Fruit fly (Drosophila melanogaster) whole organism, wandering third instar larva: ENCODE measurements around the gene GstT3.

Experiments used
- Abd-B ChIP-seq: fragments of >200 bp; optimal IDR thresholded peaks from 2 replicates; lab custom pipeline; 2017; ENCODE audit warnings: missing biosample characterization, missing genetic modification characterization
- CG32264 ChIP-seq: fragments of 200-800 bp; sonication (Bioruptor generic); optimal IDR thresholded peaks from 2 replicates; lab custom pipeline; 2016; ENCODE audit warnings: missing biosample characterization, missing genetic modification characterization
- CrebA ChIP-seq: fragments of 200-800 bp; sonication (Bioruptor generic); optimal IDR thresholded peaks from 2 replicates; lab custom pipeline; 2016; ENCODE audit warnings: missing biosample characterization, mild to moderate bottlenecking, missing genetic modification characterization, borderline replicate concordance
- Dfd ChIP-seq: fragments of >200 bp; optimal IDR thresholded peaks from 2 replicates; lab custom pipeline; 2017; ENCODE audit warnings: missing biosample characterization, missing genetic modification characterization
- Dif ChIP-seq: fragments of 200-275, 200-300 bp; sonication (Bioruptor generic); optimal IDR thresholded peaks from 2 replicates; lab custom pipeline; 2018; ENCODE audit warnings: missing biosample characterization, missing genetic modification characterization; ENCODE audit not compliant: partially characterized antibody
- GATAd ChIP-seq: sonication (Bioruptor generic); optimal IDR thresholded peaks from 2 replicates; lab custom pipeline; 2016; ENCODE audit warnings: missing biosample characterization, missing genetic modification characterization
- HLH106 ChIP-seq: fragments of 200-800 bp; optimal IDR thresholded peaks from 3 replicates; lab custom pipeline; 2019; ENCODE audit warnings: missing biosample characterization, mild to moderate bottlenecking, missing genetic modification characterization, moderate library complexity
- Hnf4 ChIP-seq: fragments of 200-800 bp; sonication (Bioruptor generic); optimal IDR thresholded peaks from 2 replicates; lab custom pipeline; 2016; ENCODE audit warnings: missing biosample characterization, mild to moderate bottlenecking, missing genetic modification characterization
- Hr78 ChIP-seq: fragments of >200 bp; optimal IDR thresholded peaks from 2 replicates; lab custom pipeline; 2017; ENCODE audit warnings: missing biosample characterization, missing genetic modification characterization
- Hr83 ChIP-seq: fragments of 200-300 bp; sonication (Bioruptor generic); optimal IDR thresholded peaks from 2 replicates; lab custom pipeline; 2016; ENCODE audit warnings: missing biosample characterization, mild to moderate bottlenecking, missing genetic modification characterization, moderate library complexity; ENCODE audit not compliant: poor library complexity, severe bottlenecking
- Jra ChIP-seq: sonication (Bioruptor generic); optimal IDR thresholded peaks from 2 replicates; lab custom pipeline; 2016; ENCODE audit warnings: missing biosample characterization, missing genetic modification characterization
- Mio ChIP-seq: sonication (Bioruptor generic); optimal IDR thresholded peaks from 2 replicates; lab custom pipeline; 2016; ENCODE audit warnings: missing biosample characterization, missing genetic modification characterization
- Myc ChIP-seq: fragments of >200 bp; optimal IDR thresholded peaks from 2 replicates; lab custom pipeline; 2017
- N ChIP-seq: fragments of >200 bp; optimal IDR thresholded peaks from 2 replicates; lab custom pipeline; 2018; ENCODE audit warnings: missing biosample characterization, missing external identifiers, missing genetic modification characterization
- OdsH ChIP-seq: fragments of 200-800 bp; sonication (Bioruptor generic); optimal IDR thresholded peaks from 2 replicates; lab custom pipeline; 2016; ENCODE audit warnings: missing biosample characterization, mild to moderate bottlenecking, missing genetic modification characterization
- Rel ChIP-seq, 2 experiments: fragments of 200-800 bp; sonication (Bioruptor generic) in 1 of 2; optimal IDR thresholded peaks; 2 replicates in 1 of 2; 3 replicates in 1 of 2; lab custom pipeline; 2016 to 2019; ENCODE audit warnings: mild to moderate bottlenecking in 2 of 2, missing biosample characterization in 2 of 2, missing genetic modification characterization in 2 of 2, moderate library complexity in 1 of 2
- Vsx2 ChIP-seq: fragments of 200-300, 225-300 bp; sonication (Bioruptor generic); optimal IDR thresholded peaks from 2 replicates; lab custom pipeline; 2018; ENCODE audit warnings: missing biosample characterization, missing genetic modification characterization; ENCODE audit not compliant: partially characterized antibody
- br ChIP-seq: fragments of 200-800 bp; sonication (Bioruptor generic); optimal IDR thresholded peaks from 2 replicates; lab custom pipeline; 2016; ENCODE audit warnings: missing biosample characterization, missing genetic modification characterization
- brk ChIP-seq: fragments of 200-800 bp; sonication (Bioruptor generic); optimal IDR thresholded peaks from 2 replicates; lab custom pipeline; 2016; ENCODE audit warnings: missing biosample characterization, mild to moderate bottlenecking, missing genetic modification characterization
- dl ChIP-seq, 2 experiments: fragments of 175-275, 200-275 bp in 1 of 2; fragments of 200-275 bp in 1 of 2; sonication (Bioruptor generic); optimal IDR thresholded peaks; lab custom pipeline; 2018; ENCODE audit warnings: mild to moderate bottlenecking in 2 of 2, missing biosample characterization in 2 of 2, missing genetic modification characterization in 2 of 2, moderate library complexity in 2 of 2; ENCODE audit not compliant: partially characterized antibody in 2 of 2, insufficient read depth in 1 of 2
- dmrt93B ChIP-seq: fragments of 200-800 bp; sonication (Bioruptor generic); optimal IDR thresholded peaks from 2 replicates; lab custom pipeline; 2018; ENCODE audit warnings: missing biosample characterization, mild to moderate bottlenecking, missing genetic modification characterization
- dsf ChIP-seq: sonication (Bioruptor generic); optimal IDR thresholded peaks from 2 replicates; lab custom pipeline; 2016; ENCODE audit warnings: missing biosample characterization, missing genetic modification characterization, borderline replicate concordance
- ey ChIP-seq: fragments of 200-800 bp; sonication (Bioruptor generic); optimal IDR thresholded peaks from 2 replicates; lab custom pipeline; 2016; ENCODE audit warnings: missing biosample characterization, missing genetic modification characterization
- foxo ChIP-seq, 2 experiments: fragments of 200-800 bp; sonication (Bioruptor generic); optimal IDR thresholded peaks; 2 replicates in 1 of 2; 3 replicates in 1 of 2; lab custom pipeline; 2016 to 2017; ENCODE audit warnings: missing biosample characterization in 2 of 2, missing genetic modification characterization in 2 of 2
- fru ChIP-seq: fragments of 200-800 bp; sonication (Bioruptor generic); optimal IDR thresholded peaks from 3 replicates; lab custom pipeline; 2016; ENCODE audit warnings: missing biosample characterization, mild to moderate bottlenecking, missing genetic modification characterization
- h ChIP-seq: fragments of 200-800 bp; sonication (Bioruptor generic); optimal IDR thresholded peaks from 3 replicates; lab custom pipeline; 2016; ENCODE audit warnings: missing biosample characterization, mild to moderate bottlenecking, missing genetic modification characterization
- jim ChIP-seq: fragments of 175-275, 200-325 bp; sonication (Bioruptor generic); optimal IDR thresholded peaks from 2 replicates; lab custom pipeline; 2016; ENCODE audit warnings: missing biosample characterization, mild to moderate bottlenecking, missing genetic modification characterization
- lola ChIP-seq: fragments of >200 bp; optimal IDR thresholded peaks from 2 replicates; lab custom pipeline; 2017; ENCODE audit warnings: missing biosample characterization, missing genetic modification characterization
- pan ChIP-seq: fragments of >200 bp; optimal IDR thresholded peaks from 2 replicates; lab custom pipeline; 2017
- psq ChIP-seq: fragments of 200-800 bp; sonication (Bioruptor generic); optimal IDR thresholded peaks from 3 replicates; lab custom pipeline; 2017; ENCODE audit warnings: missing biosample characterization, mild to moderate bottlenecking, missing genetic modification characterization, moderate library complexity
- rgr ChIP-seq: fragments of 200-800 bp; sonication (Bioruptor generic); optimal IDR thresholded peaks from 3 replicates; lab custom pipeline; 2016; ENCODE audit warnings: missing biosample characterization, mild to moderate bottlenecking, missing genetic modification characterization
- sage ChIP-seq: fragments of 200-800 bp; sonication (Bioruptor generic); optimal IDR thresholded peaks from 2 replicates; lab custom pipeline; 2016; ENCODE audit warnings: missing biosample characterization, mild to moderate bottlenecking, missing genetic modification characterization
- sv ChIP-seq: fragments of 200-800 bp; sonication (Bioruptor generic); optimal IDR thresholded peaks from 3 replicates; lab custom pipeline; 2016; ENCODE audit warnings: missing biosample characterization, missing genetic modification characterization
- tai ChIP-seq: sonication (Bioruptor generic); optimal IDR thresholded peaks from 2 replicates; lab custom pipeline; 2016; ENCODE audit warnings: missing biosample characterization, missing genetic modification characterization
- usp ChIP-seq: fragments of >200 bp; optimal IDR thresholded peaks from 2 replicates; lab custom pipeline; 2017; ENCODE audit warnings: missing biosample characterization, missing genetic modification characterization
- woc ChIP-seq: sonication (Bioruptor generic); optimal IDR thresholded peaks from 2 replicates; lab custom pipeline; 2016; ENCODE audit warnings: missing biosample characterization, mild to moderate bottlenecking, missing genetic modification characterization

The GstT3 gene

DNA sequence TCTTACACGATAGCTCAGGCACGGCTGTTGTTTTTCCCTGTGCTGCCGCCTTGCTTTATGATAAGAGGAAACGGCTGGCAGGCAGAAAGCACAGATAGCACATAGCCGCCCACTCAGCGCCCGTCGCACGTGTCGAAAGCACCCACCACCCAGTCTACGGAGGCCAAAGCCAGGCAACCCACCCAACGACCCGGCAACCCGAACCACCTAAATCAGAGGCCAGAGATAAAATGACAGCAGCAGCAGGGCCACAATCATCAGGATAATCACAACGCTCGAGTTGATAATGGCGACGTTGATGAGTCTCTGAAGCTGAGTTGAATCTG, 36.2 kb downstream of the GstT3 start:
- TF ChIP-seq dmrt93B (GFP tag; lab: Kevin White, UChicago) (peak; percentile 2), GATAd (GFP tag; lab: Kevin White, UChicago) (no peak)

DNA sequence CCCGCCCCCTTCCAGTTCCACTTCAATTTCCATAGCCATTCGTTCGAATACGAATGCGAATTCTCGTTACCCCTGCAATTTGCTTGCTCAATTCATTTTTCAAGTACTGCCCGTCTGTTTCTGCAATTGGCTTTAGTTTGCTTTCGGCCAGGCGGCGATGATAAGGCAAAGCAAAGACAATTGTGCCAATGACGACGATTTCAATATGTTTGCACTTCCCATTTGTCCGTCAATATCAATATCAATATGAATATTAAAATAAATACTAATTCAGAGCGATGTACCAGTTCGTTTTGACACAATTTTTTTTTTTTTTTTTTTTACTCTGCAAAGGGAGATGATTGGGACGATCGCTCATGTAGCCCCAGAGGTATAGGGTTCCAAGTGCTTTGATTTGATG, 38.6 kb downstream of the GstT3 start:
- peak; percentile 11 for TF ChIP-seq br (GFP tag; lab: Kevin White, UChicago)
- TF ChIP-seq fru, result peak; percentile 2
- peak; percentile 36 for TF ChIP-seq psq (GFP tag; lab: Kevin White, UChicago)
- no peak for TF ChIP-seq usp (GFP tag; lab: Kevin White, UChicago)
- TF ChIP-seq HLH106, result peak; percentile 13
- no peak for TF ChIP-seq Dfd
- no peak for TF ChIP-seq Vsx2 (GFP tag; lab: Kevin White, UChicago)
- TF ChIP-seq foxo (GFP tag; optimal IDR thresholded peaks at IDR 0.05; lab: Kevin White, UChicago), result peak in 1 of 2 experiments; percentile 47
- TF ChIP-seq sage, result peak; percentile 17
- TF ChIP-seq tai (GFP tag; lab: Kevin White, UChicago), result peak; percentile 48
- TF ChIP-seq Hr78 (GFP tag; lab: Kevin White, UChicago), result no peak
- no peak for TF ChIP-seq brk
- TF ChIP-seq OdsH, result peak; percentile 8
- TF ChIP-seq h (GFP tag; lab: Kevin White, UChicago), result peak; percentile 54
- peak; percentile 69 for TF ChIP-seq rgr (GFP tag; lab: Kevin White, UChicago)
- TF ChIP-seq Hr83, result peak; percentile 46
- peak; percentile 65 for TF ChIP-seq Hnf4 (GFP tag; lab: Kevin White, UChicago)

DNA sequence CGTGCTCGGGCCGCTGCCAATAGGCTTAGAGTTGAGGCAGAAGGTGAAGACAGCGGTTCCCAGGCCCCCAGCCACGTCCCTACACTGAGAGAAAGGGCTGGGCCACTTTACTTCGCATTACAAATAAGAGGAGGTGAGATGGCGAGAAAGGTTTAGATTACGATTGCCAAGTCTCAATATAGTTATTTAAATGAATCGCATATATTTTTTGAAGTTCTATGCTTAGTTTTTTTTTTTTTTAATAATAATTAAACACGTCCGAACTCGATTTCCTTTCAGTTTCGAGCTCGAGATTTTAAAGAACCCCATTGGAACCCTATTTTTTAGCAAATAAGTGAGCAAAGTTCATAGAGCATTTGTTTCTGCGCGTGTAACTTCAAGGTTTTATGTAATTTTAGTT, 40.5 kb downstream of the GstT3 start:
- TF ChIP-seq Jra (GFP tag; lab: Kevin White, UChicago) (no peak), Hnf4 (GFP tag; lab: Kevin White, UChicago) (no peak), Mio (GFP tag; lab: Kevin White, UChicago) (no peak), lola (GFP tag; lab: Kevin White, UChicago) (no peak), Abd-B (GFP tag; lab: Kevin White, UChicago) (no peak), tai (GFP tag; lab: Kevin White, UChicago) (no peak), OdsH (no peak), usp (GFP tag; lab: Kevin White, UChicago) (no peak), CrebA (no peak), h (GFP tag; lab: Kevin White, UChicago) (peak; percentile 13), Hr78 (GFP tag; lab: Kevin White, UChicago) (no peak), dl (GFP tag; optimal IDR thresholded peaks at IDR 0.05; lab: Kevin White, UChicago; ENCODE audit: insufficient read depth in 1 of 2, partially characterized antibody in 2 of 2) (no peak), Dif (no peak), brk (no peak), jim (GFP tag; lab: Kevin White, UChicago) (no peak), rgr (GFP tag; lab: Kevin White, UChicago) (peak; percentile 15), Dfd (no peak), ey (GFP tag; lab: Kevin White, UChicago) (peak; percentile 17), sv (peak; percentile 28), GATAd (GFP tag; lab: Kevin White, UChicago) (no peak), Vsx2 (GFP tag; lab: Kevin White, UChicago) (no peak), CG32264 (GFP tag; lab: Kevin White, UChicago) (no peak), dsf (no peak), Myc (no peak), br (GFP tag; lab: Kevin White, UChicago) (no peak), pan (lab: Kevin White, UChicago) (no peak), Rel (GFP tag; optimal IDR thresholded peaks at IDR 0.05; lab: Kevin White, UChicago) (no peak), Rel (tag; optimal IDR thresholded peaks at IDR 0.05; lab: Kevin White, UChicago) (no peak), foxo (GFP tag; optimal IDR thresholded peaks at IDR 0.05; lab: Kevin White, UChicago) (peak in 1 of 2 experiments; percentile 40), HLH106 (no peak), N (GFP tag; lab: Kevin White, UChicago) (no peak), psq (GFP tag; lab: Kevin White, UChicago) (no peak), woc (GFP tag; lab: Kevin White, UChicago) (no peak), Hr83 (no peak), dmrt93B (GFP tag; lab: Kevin White, UChicago) (no peak), sage (no peak)
- TF ChIP-seq, all 38 proteins: peak for 5
